Worm (Caenorhabditis elegans) whole organism, early embryonic: ENCODE results near the gene gpn-1.

ENCODE experiments used
- ama-1 ChIP-seq: fragments of 150-350 bp; optimal IDR thresholded peaks from 2 replicates; lab custom pipeline; 2014
- ceh-13 ChIP-seq: fragments of 200-800 bp; sonication (Bioruptor generic); optimal IDR thresholded peaks from 2 replicates; lab custom pipeline; 2018; ENCODE audit warnings: mild to moderate bottlenecking, missing genetic modification characterization, missing compliant biosample characterization
- hmbx-1 ChIP-seq: sonication (generic microtip); optimal IDR thresholded peaks from 2 replicates; lab custom pipeline; 2016; ENCODE audit warnings: mild to moderate bottlenecking, missing genetic modification characterization, missing compliant biosample characterization
- hmg-4 ChIP-seq: fragments of 200-800 bp; sonication (Bioruptor generic); optimal IDR thresholded peaks from 2 replicates; lab custom pipeline; 2018; ENCODE audit warnings: mild to moderate bottlenecking, missing genetic modification characterization, missing compliant biosample characterization
- tbx-37 ChIP-seq: fragments of 200-800 bp; sonication (Bioruptor generic); conservative IDR thresholded peaks from 2 replicates; pipeline ENCODE4 v1.3.6; 2022; ENCODE audit warnings: missing genetic modification reagents, missing genetic modification characterization, missing compliant biosample characterization

DNA sequence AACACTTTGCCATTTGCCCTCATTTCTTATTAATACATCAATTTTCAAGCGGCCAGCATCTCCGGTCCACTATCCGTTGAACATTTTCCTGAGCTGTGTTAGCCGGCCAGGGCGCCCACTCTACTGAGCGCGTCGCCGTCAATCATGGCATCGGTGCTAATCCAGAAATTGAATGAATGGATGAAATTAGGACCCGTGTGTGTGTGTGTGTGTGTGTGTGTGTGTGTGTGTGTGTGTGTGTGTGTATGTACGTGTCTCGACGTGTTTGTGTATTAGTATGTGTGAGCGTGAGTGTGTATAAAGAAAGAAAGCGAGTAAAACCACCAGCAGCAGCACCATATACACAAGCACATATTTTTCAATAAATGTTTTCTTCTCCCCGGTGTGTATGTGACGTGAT is 28.3 kb upstream of the gpn-1 start:
- no peak for TF ChIP-seq ceh-13 (GFP tag; lab: Kevin White, UChicago)
- TF ChIP-seq tbx-37 (GFP tag; lab: Robert Waterston, UW) = no peak
- no peak for TF ChIP-seq ama-1 (lab: Kevin White, UChicago)
- no peak for TF ChIP-seq hmbx-1
- no peak for TF ChIP-seq hmg-4 (GFP tag; lab: Kevin White, UChicago)
